Worm (Caenorhabditis elegans) whole organism, L2 larva: ENCODE results near the gene srw-29.

Experiments
- C34F6.9 ChIP-seq: fragments of 150-350 bp; optimal IDR thresholded peaks from 2 replicates; lab custom pipeline; 2014; ENCODE audit warnings: missing biosample characterization, missing genetic modification characterization
- F13H6.1 ChIP-seq: sonication (generic microtip); optimal IDR thresholded peaks from 2 replicates; lab custom pipeline; 2016; ENCODE audit warnings: missing genetic modification characterization, missing compliant biosample characterization
- R02D3.7 ChIP-seq: fragments of 150-350 bp; optimal IDR thresholded peaks from 2 replicates; lab custom pipeline; 2014; ENCODE audit warnings: missing biosample characterization, missing genetic modification characterization
- Y55F3AM.14 ChIP-seq: fragments of 200-800 bp; sonication (Bioruptor generic); optimal IDR thresholded peaks from 2 replicates; lab custom pipeline; 2018; ENCODE audit warnings: mild to moderate bottlenecking, missing genetic modification characterization, missing compliant biosample characterization
- ZK546.5 ChIP-seq: sonication (generic microtip); optimal IDR thresholded peaks from 2 replicates; lab custom pipeline; 2017; ENCODE audit warnings: missing biosample characterization, missing genetic modification characterization
- alr-1 ChIP-seq: fragments of 150-350 bp; optimal IDR thresholded peaks from 2 replicates; lab custom pipeline; 2014; ENCODE audit warnings: missing biosample characterization, missing genetic modification characterization
- aly-2 ChIP-seq: fragments of 150-350 bp; optimal IDR thresholded peaks from 2 replicates; lab custom pipeline; 2014; ENCODE audit warnings: missing biosample characterization, missing genetic modification characterization
- ama-1 ChIP-seq: fragments of 150-350 bp; optimal IDR thresholded peaks from 2 replicates; lab custom pipeline; 2018; ENCODE audit warnings: inconsistent platforms
- blmp-1 ChIP-seq: sonication (generic microtip); optimal IDR thresholded peaks from 2 replicates; lab custom pipeline; 2017; ENCODE audit warnings: missing genetic modification characterization, mild to moderate bottlenecking, missing compliant biosample characterization, antibody characterized with exemption, moderate library complexity; ENCODE audit not compliant: insufficient read depth
- ceh-16 ChIP-seq: fragments of 150-350 bp; optimal IDR thresholded peaks from 2 replicates; lab custom pipeline; 2014; ENCODE audit warnings: missing biosample characterization, missing genetic modification characterization
- ceh-82 ChIP-seq: fragments of 150-350 bp; optimal IDR thresholded peaks from 2 replicates; lab custom pipeline; 2014; ENCODE audit warnings: missing biosample characterization, missing genetic modification characterization
- crh-2 ChIP-seq: sonication (generic microtip); optimal IDR thresholded peaks from 2 replicates; lab custom pipeline; 2017; ENCODE audit warnings: missing biosample characterization, missing genetic modification characterization
- dmd-4 ChIP-seq: sonication (generic microtip); optimal IDR thresholded peaks from 2 replicates; lab custom pipeline; 2017; ENCODE audit warnings: missing biosample characterization, missing genetic modification characterization
- egl-27 ChIP-seq: sonication (generic microtip); optimal IDR thresholded peaks from 3 replicates; lab custom pipeline; 2017; ENCODE audit warnings: missing biosample characterization, missing genetic modification reagents, missing genetic modification characterization
- elt-1 ChIP-seq: fragments of 150-350 bp; optimal IDR thresholded peaks from 2 replicates; lab custom pipeline; 2014; ENCODE audit warnings: missing biosample characterization, missing genetic modification characterization
- elt-3 ChIP-seq: sonication (generic microtip); optimal IDR thresholded peaks from 2 replicates; lab custom pipeline; 2017; ENCODE audit warnings: missing biosample characterization, missing genetic modification characterization
- fos-1 ChIP-seq: fragments of 150-350 bp; optimal IDR thresholded peaks from 2 replicates; lab custom pipeline; 2014; ENCODE audit warnings: missing biosample characterization, missing genetic modification characterization
- gmeb-1 ChIP-seq: fragments of 150-350 bp; optimal IDR thresholded peaks from 2 replicates; lab custom pipeline; 2014; ENCODE audit warnings: missing biosample characterization, missing genetic modification characterization
- lin-11 ChIP-seq: fragments of 150-350 bp; sonication (generic microtip); optimal IDR thresholded peaks from 2 replicates; lab custom pipeline; 2014; ENCODE audit warnings: missing biosample characterization, missing genetic modification characterization, inconsistent platforms, mixed read lengths
- lin-13 ChIP-seq: fragments of 150-350 bp; optimal IDR thresholded peaks from 2 replicates; lab custom pipeline; 2014; ENCODE audit warnings: missing biosample characterization, missing genetic modification reagents, missing genetic modification characterization
- lin-39 ChIP-seq: fragments of 150-350 bp; optimal IDR thresholded peaks from 2 replicates; lab custom pipeline; 2014; ENCODE audit warnings: missing biosample characterization, missing genetic modification reagents, missing genetic modification characterization
- lsy-2 ChIP-seq, 2 experiments: fragments of 150-350 bp in 1 of 2; sonication (generic microtip) in 1 of 2; optimal IDR thresholded peaks; 2 replicates each; lab custom pipeline; 2014 to 2017; ENCODE audit warnings: missing biosample characterization in 2 of 2, missing genetic modification characterization in 2 of 2
- mab-5 ChIP-seq: fragments of 150-350 bp; optimal IDR thresholded peaks from 2 replicates; lab custom pipeline; 2014; ENCODE audit warnings: missing biosample characterization, missing genetic modification characterization
- mbf-1 ChIP-seq: sonication (generic microtip); optimal IDR thresholded peaks from 2 replicates; lab custom pipeline; 2017; ENCODE audit warnings: missing biosample characterization, missing genetic modification characterization
- mdl-1 ChIP-seq, 2 experiments: fragments of 150-350 bp in 1 of 2; sonication (generic microtip) in 1 of 2; optimal IDR thresholded peaks; 2 replicates each; lab custom pipeline; 2017; ENCODE audit warnings: missing biosample characterization in 2 of 2, missing genetic modification characterization in 2 of 2
- nhr-10 ChIP-seq: sonication (generic microtip); optimal IDR thresholded peaks from 2 replicates; lab custom pipeline; 2017; ENCODE audit warnings: missing biosample characterization, missing genetic modification characterization
- nhr-11 ChIP-seq: fragments of 150-350 bp; optimal IDR thresholded peaks from 2 replicates; lab custom pipeline; 2014; ENCODE audit warnings: missing biosample characterization, missing genetic modification characterization
- nhr-12 ChIP-seq: fragments of 150-350 bp; optimal IDR thresholded peaks from 2 replicates; lab custom pipeline; 2014; ENCODE audit warnings: missing biosample characterization, missing genetic modification characterization
- nhr-129 ChIP-seq: fragments of 150-350 bp; optimal IDR thresholded peaks from 2 replicates; lab custom pipeline; 2014; ENCODE audit warnings: missing biosample characterization, missing genetic modification characterization
- nhr-23 ChIP-seq: fragments of 150-350 bp; optimal IDR thresholded peaks from 2 replicates; lab custom pipeline; 2014; ENCODE audit warnings: missing biosample characterization, missing genetic modification reagents, missing genetic modification characterization
- nhr-25 ChIP-seq: fragments of 150-350 bp; sonication (generic microtip); optimal IDR thresholded peaks from 3 replicates; lab custom pipeline; 2014; ENCODE audit warnings: missing biosample characterization, missing genetic modification characterization
- nhr-6 ChIP-seq: fragments of 150-350 bp; optimal IDR thresholded peaks from 2 replicates; lab custom pipeline; 2014; ENCODE audit warnings: missing biosample characterization, missing genetic modification characterization
- nhr-77 ChIP-seq: fragments of 150-350 bp; optimal IDR thresholded peaks from 2 replicates; lab custom pipeline; 2014; ENCODE audit warnings: missing biosample characterization, missing genetic modification characterization
- sem-4 ChIP-seq: fragments of 150-350 bp; optimal IDR thresholded peaks from 2 replicates; lab custom pipeline; 2014; ENCODE audit warnings: missing biosample characterization, missing genetic modification reagents, missing genetic modification characterization
- skn-1 ChIP-seq: sonication (generic microtip); optimal IDR thresholded peaks from 2 replicates; lab custom pipeline; 2017; ENCODE audit warnings: missing biosample characterization, missing genetic modification characterization
- sma-3 ChIP-seq: sonication (generic microtip); optimal IDR thresholded peaks from 2 replicates; lab custom pipeline; 2016; ENCODE audit warnings: missing genetic modification reagents, missing genetic modification characterization, missing compliant biosample characterization
- sma-9 ChIP-seq, 2 experiments: fragments of 150-350 bp in 1 of 2; sonication (generic microtip) in 1 of 2; optimal IDR thresholded peaks; 2 replicates each; lab custom pipeline; 2014 to 2016; ENCODE audit warnings: missing genetic modification characterization in 2 of 2, mild to moderate bottlenecking in 1 of 2, missing biosample characterization in 1 of 2, missing compliant biosample characterization in 1 of 2, missing genetic modification reagents in 1 of 2, moderate library complexity in 1 of 2
- unc-39 ChIP-seq: fragments of 150-350 bp; optimal IDR thresholded peaks from 2 replicates; lab custom pipeline; 2014; ENCODE audit warnings: missing biosample characterization, missing genetic modification characterization
- unc-55 ChIP-seq: fragments of 150-350 bp; sonication (generic microtip); optimal IDR thresholded peaks from 3 replicates; lab custom pipeline; 2014; ENCODE audit warnings: missing biosample characterization, missing genetic modification reagents, missing genetic modification characterization
- zag-1 ChIP-seq: fragments of 150-350 bp; optimal IDR thresholded peaks from 2 replicates; lab custom pipeline; 2014; ENCODE audit warnings: missing biosample characterization, missing genetic modification characterization
- ztf-11 ChIP-seq: sonication (generic microtip); optimal IDR thresholded peaks from 2 replicates; lab custom pipeline; 2017; ENCODE audit warnings: missing biosample characterization, missing genetic modification characterization
- ztf-4 ChIP-seq: fragments of 150-350 bp; optimal IDR thresholded peaks from 2 replicates; lab custom pipeline; 2014; ENCODE audit warnings: missing biosample characterization, missing genetic modification characterization

The srw-29 gene

ce11 chrV:16399388-16399787 lies 24.9 kb downstream of the srw-29 start, which contains the start of gene sre-36:
Gene sre-36, plus strand, starts transcription at chrV:16399688.
- TF ChIP-seq fos-1 (tag; lab: Kevin White, UChicago): no peak
- no peak for TF ChIP-seq sem-4 (tag; lab: Kevin White, UChicago)
- no peak for TF ChIP-seq nhr-129 (tag; lab: Kevin White, UChicago)
- no peak for TF ChIP-seq nhr-6 (tag; lab: Kevin White, UChicago)
- TF ChIP-seq ztf-11 (tag; lab: Kevin White, UChicago): no peak
- no peak for TF ChIP-seq nhr-10 (tag; lab: Kevin White, UChicago)
- no peak for TF ChIP-seq mbf-1 (tag; lab: Kevin White, UChicago)
- TF ChIP-seq ZK546.5 (tag; lab: Kevin White, UChicago): no peak
- TF ChIP-seq lsy-2 (tag; optimal IDR thresholded peaks at IDR 0.05; lab: Kevin White, UChicago): no peak
- no peak for TF ChIP-seq ceh-16
- TF ChIP-seq lin-39 (tag; lab: Kevin White, UChicago): no peak
- TF ChIP-seq alr-1: no peak
- TF ChIP-seq C34F6.9 (tag; lab: Kevin White, UChicago): no peak
- TF ChIP-seq nhr-77 (tag; lab: Kevin White, UChicago): no peak
- no peak for TF ChIP-seq crh-2
- TF ChIP-seq unc-55: no peak

ce11 chrV:16395739-16396138 lies 28.6 kb downstream of the srw-29 start, which contains the start of gene F13A7.12:
Gene F13A7.12, plus strand, starts transcription at chrV:16396039.
- TF ChIP-seq lsy-2 (tag; optimal IDR thresholded peaks at IDR 0.05; lab: Kevin White, UChicago) (no peak), ceh-82 (tag; lab: Kevin White, UChicago) (no peak), R02D3.7 (tag; lab: Kevin White, UChicago) (no peak), ceh-16 (no peak), ztf-11 (tag; lab: Kevin White, UChicago) (no peak)

- peak; percentile 24 for TF ChIP-seq sma-3
- TF ChIP-seq elt-3 (tag; lab: Kevin White, UChicago): no peak
- TF ChIP-seq ztf-11 (tag; lab: Kevin White, UChicago): no peak
- no peak for TF ChIP-seq blmp-1 (tag; lab: Kevin White, UChicago)
- no peak for TF ChIP-seq lin-13 (GFP tag; lab: Kevin White, UChicago)
- TF ChIP-seq nhr-11 (tag; lab: Kevin White, UChicago): no peak
- no peak for TF ChIP-seq mab-5 (tag; lab: Kevin White, UChicago)
- no peak for TF ChIP-seq lin-11 (tag; lab: Kevin White, UChicago)
- no peak for TF ChIP-seq nhr-25
- no peak for TF ChIP-seq Y55F3AM.14 (GFP tag; lab: Kevin White, UChicago)
- TF ChIP-seq F13H6.1: no peak
- TF ChIP-seq gmeb-1: peak; percentile 37
- peak; percentile 15 for TF ChIP-seq C34F6.9 (tag; lab: Kevin White, UChicago)
- TF ChIP-seq nhr-12 (tag; lab: Kevin White, UChicago): no peak
- TF ChIP-seq nhr-77 (tag; lab: Kevin White, UChicago): no peak
- TF ChIP-seq mdl-1 (tag; optimal IDR thresholded peaks at IDR 0.05; lab: Kevin White, UChicago): no peak
- no peak for TF ChIP-seq unc-39 (tag; lab: Kevin White, UChicago)
- no peak for TF ChIP-seq lsy-2 (tag; optimal IDR thresholded peaks at IDR 0.05; lab: Kevin White, UChicago)
- TF ChIP-seq zag-1 (tag; lab: Kevin White, UChicago): no peak
- TF ChIP-seq mbf-1 (tag; lab: Kevin White, UChicago): no peak
- no peak for TF ChIP-seq aly-2 (tag; lab: Kevin White, UChicago)
- TF ChIP-seq alr-1: no peak
- no peak for TF ChIP-seq sem-4 (tag; lab: Kevin White, UChicago)
- peak; percentile 67 for TF ChIP-seq sma-9 (GFP tag; optimal IDR thresholded peaks at IDR 0.05; lab: Kevin White, UChicago)
- TF ChIP-seq sma-9 (tag; optimal IDR thresholded peaks at IDR 0.05; lab: Kevin White, UChicago): no peak
- TF ChIP-seq nhr-10 (tag; lab: Kevin White, UChicago): no peak
- no peak for TF ChIP-seq dmd-4
- TF ChIP-seq unc-55: peak; percentile 40
- no peak for TF ChIP-seq egl-27 (tag; lab: Kevin White, UChicago)
- peak; percentile 100 for TF ChIP-seq nhr-129 (tag; lab: Kevin White, UChicago)
- peak; percentile 11 for TF ChIP-seq crh-2
- no peak for TF ChIP-seq ztf-4 (tag; lab: Kevin White, UChicago)
- no peak for TF ChIP-seq ama-1 (lab: Kevin White, UChicago)
- no peak for TF ChIP-seq skn-1 (tag; lab: Kevin White, UChicago)
- TF ChIP-seq nhr-6 (tag; lab: Kevin White, UChicago): no peak
- TF ChIP-seq fos-1 (tag; lab: Kevin White, UChicago): peak; percentile 80
- TF ChIP-seq elt-1: no peak
- TF ChIP-seq nhr-23 (tag; lab: Kevin White, UChicago): no peak
- TF ChIP-seq lin-39 (tag; lab: Kevin White, UChicago): no peak
These were observed 29.2 kb downstream of the srw-29 start, which contains the start of gene F13A7.11 for ce11 chrV:16395131-16395530. Gene F13A7.11, minus strand, starts transcription at chrV:16395304.
